Fruit fly (Drosophila melanogaster) S2 (cell line): ENCODE measurements around the gene CG9592.

Experiments used
- CG8478 ChIP-seq: fragments of >200 bp; optimal IDR thresholded peaks from 2 replicates; lab custom pipeline; 2018
- CTCF ChIP-seq, 2 experiments: fragments of >200 bp; optimal IDR thresholded peaks; 2 replicates each; lab custom pipeline; 2018

- TF ChIP-seq CG8478 (lab: Kevin White, UChicago), result no peak
- no peak for TF ChIP-seq CTCF (optimal IDR thresholded peaks at IDR 0.05; lab: Kevin White, UChicago)
Observed at dm6 chr3L:14567140-14567539, 49.5 kb downstream of the CG9592 start, which contains the start of gene CG42758.
